Worm (Caenorhabditis elegans) whole organism, young adult: Measurements from ENCODE around the gene oig-2.
"Not testable (repeated sequence)": the region's sequence is repeated elsewhere in the genome, so short reads cannot be mapped to it uniquely, and the experiment has no call there.

Experiments used
- F33H1.4 ChIP-seq: fragments of 200-800 bp; sonication (Bioruptor generic); IDR thresholded peaks from 2 replicates; pipeline ENCODE4 v1.3.6; 2022; ENCODE audit warnings: missing genetic modification reagents, missing genetic modification characterization, missing compliant biosample characterization
- ceh-79 ChIP-seq: sonication (generic microtip); optimal IDR thresholded peaks from 2 replicates; lab custom pipeline; 2017; ENCODE audit warnings: mild to moderate bottlenecking, missing genetic modification characterization, missing compliant biosample characterization
- die-1 ChIP-seq: sonication (generic microtip); optimal IDR thresholded peaks from 2 replicates; lab custom pipeline; 2016; ENCODE audit warnings: missing genotype, mild to moderate bottlenecking, missing genetic modification characterization, missing compliant biosample characterization
- dox-1 ChIP-seq: fragments of 200-800 bp; sonication (Bioruptor generic); IDR thresholded peaks from 2 replicates; pipeline ENCODE4 v1.3.6; 2022; ENCODE audit warnings: missing genetic modification reagents, missing genetic modification characterization, missing compliant biosample characterization
- fkh-3 ChIP-seq: sonication (generic microtip); optimal IDR thresholded peaks from 2 replicates; lab custom pipeline; 2016; ENCODE audit warnings: mild to moderate bottlenecking, missing genetic modification characterization, missing compliant biosample characterization
- lin-54 ChIP-seq: fragments of 200-800 bp; sonication (Bioruptor generic); optimal IDR thresholded peaks from 2 replicates; lab custom pipeline; 2018; ENCODE audit warnings: mild to moderate bottlenecking, missing genetic modification characterization, missing compliant biosample characterization
- nhr-179 ChIP-seq: sonication (generic microtip); optimal IDR thresholded peaks from 2 replicates; lab custom pipeline; 2016; ENCODE audit warnings: mild to moderate bottlenecking, missing genetic modification characterization, missing compliant biosample characterization
- pbrm-1 ChIP-seq: fragments of 200-800 bp; sonication (Bioruptor generic); IDR thresholded peaks from 2 replicates; pipeline ENCODE4 v1.3.6; 2022; ENCODE audit warnings: missing genetic modification reagents, missing genetic modification characterization, missing compliant biosample characterization
- snpc-4 ChIP-seq, 5 experiments: fragments of 150-350 bp in 1 of 5; sonication (generic microtip) in 4 of 5; optimal IDR thresholded peaks; 2 replicates each; lab custom pipeline; 2014 to 2018; ENCODE audit warnings: missing genetic modification characterization in 5 of 5, missing biosample characterization in 3 of 5, antibody characterized with exemption in 2 of 5, mild to moderate bottlenecking in 2 of 5, missing compliant biosample characterization in 2 of 5, missing genotype in 2 of 5, moderate library complexity in 2 of 5, missing genetic modification reagents in 1 of 5

DNA sequence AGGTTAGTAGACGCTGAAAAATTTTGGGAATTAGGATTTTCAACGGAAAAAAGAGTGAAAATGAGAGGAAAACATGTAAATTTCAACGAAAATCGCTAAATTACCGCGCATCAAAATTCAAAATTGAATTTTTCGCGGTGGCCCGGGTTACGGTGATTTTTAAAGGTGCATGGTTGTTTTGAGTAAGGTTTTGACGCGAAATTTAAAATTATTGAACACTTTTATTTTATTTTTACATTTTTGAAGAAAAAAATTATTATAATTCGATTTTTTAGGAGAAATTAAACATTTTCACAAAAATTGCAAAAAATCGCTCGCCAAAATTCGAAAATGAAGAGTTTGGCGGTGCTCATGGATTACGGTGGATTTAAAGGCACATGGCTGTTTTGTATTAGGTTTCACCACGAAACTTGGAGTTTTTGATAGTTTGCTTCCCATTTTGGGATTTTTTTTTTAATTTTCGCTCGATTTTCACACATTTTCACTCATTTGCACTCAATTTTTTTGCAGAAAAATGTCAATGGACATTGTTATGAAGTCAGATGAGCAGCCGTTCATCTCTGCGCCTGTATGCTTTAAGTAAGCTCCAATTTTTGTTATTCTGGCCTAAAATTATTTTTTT lies 35.6 kb upstream of the oig-2 start, which contains the start of gene puf-6:
- TF ChIP-seq ceh-79 (tag; lab: Kevin White, UChicago); snpc-4 (GFP tag; optimal IDR thresholded peaks at IDR 0.05; lab: Kevin White, UChicago); snpc-4 (tag; optimal IDR thresholded peaks at IDR 0.05; lab: Kevin White, UChicago); lin-54 (GFP tag; lab: Kevin White, UChicago); fkh-3; die-1 (tag; lab: Kevin White, UChicago); nhr-179 (tag; lab: Kevin White, UChicago); pbrm-1 (GFP tag; lab: Robert Waterston, UW): not testable (repeated sequence)
- TF ChIP-seq F33H1.4 (peak; percentile 90), dox-1 (GFP tag; lab: Robert Waterston, UW) (peak; percentile 56; the same call in 1 of the 2 replicates)
